Worm (Caenorhabditis elegans) whole organism, late embryonic: ENCODE data around the gene F54F12.2.

Experiments used
- C08G9.2 ChIP-seq: sonication (generic microtip); optimal IDR thresholded peaks from 2 replicates; lab custom pipeline; 2016; ENCODE audit warnings: mild to moderate bottlenecking, missing genetic modification characterization, moderate library complexity, missing compliant biosample characterization
- C38D4.7 ChIP-seq: fragments of 200-800 bp; sonication (Bioruptor generic); optimal IDR thresholded peaks from 2 replicates; lab custom pipeline; 2018; ENCODE audit warnings: mild to moderate bottlenecking, missing genetic modification characterization, moderate library complexity, missing compliant biosample characterization
- F13H6.1 ChIP-seq: sonication (generic microtip); optimal IDR thresholded peaks from 2 replicates; lab custom pipeline; 2016; ENCODE audit warnings: missing genetic modification characterization, missing compliant biosample characterization
- K02D7.2 ChIP-seq: sonication (generic microtip); optimal IDR thresholded peaks from 2 replicates; lab custom pipeline; 2017; ENCODE audit warnings: mild to moderate bottlenecking, missing genetic modification characterization, missing compliant biosample characterization
- K09A11.1 ChIP-seq: sonication (generic microtip); optimal IDR thresholded peaks from 2 replicates; lab custom pipeline; 2017; ENCODE audit warnings: antibody characterized with exemption, mild to moderate bottlenecking, missing genetic modification characterization, missing compliant biosample characterization; ENCODE audit not compliant: insufficient read depth
- T23F11.4 ChIP-seq: fragments of 200-800 bp; sonication (Bioruptor generic); optimal IDR thresholded peaks from 2 replicates; lab custom pipeline; 2018; ENCODE audit warnings: mild to moderate bottlenecking, missing genetic modification characterization, missing compliant biosample characterization
- Y22D7AL.16 ChIP-seq: sonication (generic microtip); optimal IDR thresholded peaks from 2 replicates; lab custom pipeline; 2016; ENCODE audit warnings: missing genetic modification characterization, missing compliant biosample characterization
- ahr-1 ChIP-seq: sonication (generic microtip); optimal IDR thresholded peaks from 2 replicates; lab custom pipeline; 2016; ENCODE audit warnings: missing genetic modification characterization, missing compliant biosample characterization
- ama-1 ChIP-seq: fragments of 150-350 bp; optimal IDR thresholded peaks from 2 replicates; lab custom pipeline; 2014
- ceh-14 ChIP-seq: sonication (generic microtip); optimal IDR thresholded peaks from 2 replicates; lab custom pipeline; 2016; ENCODE audit warnings: missing genotype, missing genetic modification characterization, missing compliant biosample characterization
- ceh-18 ChIP-seq: sonication (generic microtip); optimal IDR thresholded peaks from 2 replicates; lab custom pipeline; 2016; ENCODE audit warnings: missing genetic modification characterization, missing compliant biosample characterization
- ceh-2 ChIP-seq: sonication (generic microtip); optimal IDR thresholded peaks from 2 replicates; lab custom pipeline; 2016; ENCODE audit warnings: missing genotype, missing genetic modification characterization, missing compliant biosample characterization
- ceh-22 ChIP-seq: sonication (generic microtip); optimal IDR thresholded peaks from 2 replicates; lab custom pipeline; 2017; ENCODE audit warnings: missing biosample characterization, missing genetic modification characterization
- ceh-24 ChIP-seq: sonication (generic microtip); optimal IDR thresholded peaks from 2 replicates; lab custom pipeline; 2016; ENCODE audit warnings: mild to moderate bottlenecking, missing genetic modification characterization, missing compliant biosample characterization
- ceh-31 ChIP-seq: sonication (generic microtip); optimal IDR thresholded peaks from 2 replicates; lab custom pipeline; 2016; ENCODE audit warnings: missing genetic modification characterization, missing compliant biosample characterization
- ceh-34 ChIP-seq: sonication (generic microtip); optimal IDR thresholded peaks from 2 replicates; lab custom pipeline; 2016; ENCODE audit warnings: mild to moderate bottlenecking, missing genetic modification characterization, missing compliant biosample characterization
- ceh-48 ChIP-seq: sonication (generic microtip); optimal IDR thresholded peaks from 2 replicates; lab custom pipeline; 2016; ENCODE audit warnings: missing genetic modification characterization, inconsistent platforms, missing compliant biosample characterization
- ceh-9 ChIP-seq: sonication (generic microtip); optimal IDR thresholded peaks from 2 replicates; lab custom pipeline; 2016; ENCODE audit warnings: mild to moderate bottlenecking, missing genetic modification characterization, inconsistent platforms, missing compliant biosample characterization
- dve-1 ChIP-seq: sonication (generic microtip); optimal IDR thresholded peaks from 2 replicates; lab custom pipeline; 2017; ENCODE audit warnings: antibody characterized with exemption, mild to moderate bottlenecking, missing genetic modification characterization, missing compliant biosample characterization
- elt-2 ChIP-seq: sonication (generic microtip); optimal IDR thresholded peaks from 2 replicates; lab custom pipeline; 2016; ENCODE audit warnings: missing genetic modification reagents, missing genetic modification characterization, missing compliant biosample characterization
- elt-4 ChIP-seq: sonication (generic microtip); optimal IDR thresholded peaks from 2 replicates; lab custom pipeline; 2016; ENCODE audit warnings: missing genetic modification characterization, missing compliant biosample characterization
- eyg-1 ChIP-seq: sonication (generic microtip); optimal IDR thresholded peaks from 2 replicates; lab custom pipeline; 2016; ENCODE audit warnings: missing genotype, missing genetic modification characterization, missing compliant biosample characterization
- fax-1 ChIP-seq: sonication (generic microtip); optimal IDR thresholded peaks from 2 replicates; lab custom pipeline; 2016; ENCODE audit warnings: missing genotype, missing genetic modification characterization, missing compliant biosample characterization
- fkh-10 ChIP-seq: fragments of 150-350 bp; optimal IDR thresholded peaks from 2 replicates; lab custom pipeline; 2014; ENCODE audit warnings: missing biosample characterization, missing genetic modification reagents, missing genetic modification characterization
- fkh-6 ChIP-seq: sonication (generic microtip); optimal IDR thresholded peaks from 2 replicates; lab custom pipeline; 2016; ENCODE audit warnings: missing genetic modification characterization, missing compliant biosample characterization
- hlh-8 ChIP-seq: sonication (generic microtip); optimal IDR thresholded peaks from 2 replicates; lab custom pipeline; 2016; ENCODE audit warnings: missing genotype, missing genetic modification characterization, missing compliant biosample characterization
- lin-11 ChIP-seq: fragments of 200-800 bp; sonication (Bioruptor generic); optimal IDR thresholded peaks from 2 replicates; lab custom pipeline; 2018; ENCODE audit warnings: mild to moderate bottlenecking, missing genetic modification characterization, missing compliant biosample characterization
- madf-2 ChIP-seq: sonication (generic microtip); optimal IDR thresholded peaks from 2 replicates; lab custom pipeline; 2017; ENCODE audit warnings: missing genetic modification characterization, missing compliant biosample characterization
- mec-3 ChIP-seq: sonication (generic microtip); optimal IDR thresholded peaks from 2 replicates; lab custom pipeline; 2016; ENCODE audit warnings: borderline replicate concordance, missing genetic modification characterization, missing compliant biosample characterization
- nfya-1 ChIP-seq: sonication (generic microtip); optimal IDR thresholded peaks from 2 replicates; lab custom pipeline; 2017; ENCODE audit warnings: missing genetic modification characterization, mild to moderate bottlenecking, missing compliant biosample characterization, antibody characterized with exemption, moderate library complexity
- nhr-11 ChIP-seq: fragments of 150-350 bp; optimal IDR thresholded peaks from 2 replicates; lab custom pipeline; 2014; ENCODE audit warnings: missing biosample characterization, missing genetic modification characterization
- nhr-232 ChIP-seq: sonication (generic microtip); optimal IDR thresholded peaks from 2 replicates; lab custom pipeline; 2016; ENCODE audit warnings: missing genetic modification characterization, missing compliant biosample characterization
- npax-4 ChIP-seq: sonication (generic microtip); optimal IDR thresholded peaks from 2 replicates; lab custom pipeline; 2016; ENCODE audit warnings: missing genetic modification characterization, missing compliant biosample characterization
- odd-2 ChIP-seq: sonication (generic microtip); optimal IDR thresholded peaks from 2 replicates; lab custom pipeline; 2017; ENCODE audit warnings: antibody characterized with exemption, mild to moderate bottlenecking, missing genetic modification characterization, missing compliant biosample characterization
- pag-3 ChIP-seq: sonication (generic microtip); optimal IDR thresholded peaks from 2 replicates; lab custom pipeline; 2016; ENCODE audit warnings: missing compliant biosample characterization, missing genetic modification characterization, borderline replicate concordance
- pat-9 ChIP-seq: fragments of 200-800 bp; sonication (Bioruptor generic); optimal IDR thresholded peaks from 2 replicates; lab custom pipeline; 2018; ENCODE audit warnings: mild to moderate bottlenecking, missing genetic modification characterization, moderate library complexity, missing compliant biosample characterization
- pha-2 ChIP-seq: sonication (generic microtip); optimal IDR thresholded peaks from 2 replicates; lab custom pipeline; 2017; ENCODE audit warnings: mild to moderate bottlenecking, missing genetic modification characterization, missing compliant biosample characterization
- pqm-1 ChIP-seq: sonication (generic microtip); optimal IDR thresholded peaks from 2 replicates; lab custom pipeline; 2016; ENCODE audit warnings: missing genetic modification characterization, missing compliant biosample characterization
- ref-2 ChIP-seq: sonication (generic microtip); optimal IDR thresholded peaks from 2 replicates; lab custom pipeline; 2016; ENCODE audit warnings: missing genetic modification characterization, missing compliant biosample characterization
- rnt-1 ChIP-seq: sonication (generic microtip); optimal IDR thresholded peaks from 2 replicates; lab custom pipeline; 2016; ENCODE audit warnings: missing genetic modification characterization, missing compliant biosample characterization
- sdc-2 ChIP-seq: sonication (generic microtip); optimal IDR thresholded peaks from 2 replicates; lab custom pipeline; 2016; ENCODE audit warnings: missing genotype, missing genetic modification characterization, missing compliant biosample characterization
- sox-2 ChIP-seq: fragments of 200-800 bp; sonication (Bioruptor generic); IDR thresholded peaks from 2 replicates; pipeline ENCODE4 v1.3.6; 2022; ENCODE audit warnings: missing genetic modification reagents, missing genetic modification characterization, missing compliant biosample characterization
- sox-4 ChIP-seq: sonication (generic microtip); optimal IDR thresholded peaks from 2 replicates; lab custom pipeline; 2017; ENCODE audit warnings: mild to moderate bottlenecking, missing genetic modification characterization, inconsistent platforms, missing compliant biosample characterization
- tbx-7 ChIP-seq: sonication (generic microtip); optimal IDR thresholded peaks from 2 replicates; lab custom pipeline; 2016; ENCODE audit warnings: missing genotype, missing genetic modification characterization, missing compliant biosample characterization
- ttx-3 ChIP-seq: sonication (generic microtip); optimal IDR thresholded peaks from 2 replicates; lab custom pipeline; 2016; ENCODE audit warnings: missing genetic modification reagents, missing genetic modification characterization, missing compliant biosample characterization
- unc-3 ChIP-seq, 2 experiments: fragments of 200-800 bp in 1 of 2; sonication (Bioruptor generic) in 1 of 2; sonication (generic microtip) in 1 of 2; conservative IDR thresholded peaks in 1 of 2; optimal IDR thresholded peaks in 1 of 2; 2 replicates each; pipeline versions ENCODE4 v1.3.6 to Lab custom; 2016 to 2022; ENCODE audit warnings: missing compliant biosample characterization in 2 of 2, missing genetic modification characterization in 2 of 2, missing genetic modification reagents in 1 of 2
- unc-42 ChIP-seq: sonication (generic microtip); optimal IDR thresholded peaks from 2 replicates; lab custom pipeline; 2016; ENCODE audit warnings: missing genotype, missing genetic modification characterization, missing compliant biosample characterization
- unc-55 ChIP-seq: sonication (generic microtip); optimal IDR thresholded peaks from 2 replicates; lab custom pipeline; 2017; ENCODE audit warnings: missing biosample characterization, missing genetic modification reagents, missing genetic modification characterization
- unc-86 ChIP-seq: sonication (generic microtip); optimal IDR thresholded peaks from 2 replicates; lab custom pipeline; 2016; ENCODE audit warnings: missing genetic modification characterization, missing compliant biosample characterization
- zip-5 ChIP-seq: sonication (generic microtip); optimal IDR thresholded peaks from 2 replicates; lab custom pipeline; 2016; ENCODE audit warnings: missing genetic modification characterization, missing compliant biosample characterization

F54F12.2 gene

DNA sequence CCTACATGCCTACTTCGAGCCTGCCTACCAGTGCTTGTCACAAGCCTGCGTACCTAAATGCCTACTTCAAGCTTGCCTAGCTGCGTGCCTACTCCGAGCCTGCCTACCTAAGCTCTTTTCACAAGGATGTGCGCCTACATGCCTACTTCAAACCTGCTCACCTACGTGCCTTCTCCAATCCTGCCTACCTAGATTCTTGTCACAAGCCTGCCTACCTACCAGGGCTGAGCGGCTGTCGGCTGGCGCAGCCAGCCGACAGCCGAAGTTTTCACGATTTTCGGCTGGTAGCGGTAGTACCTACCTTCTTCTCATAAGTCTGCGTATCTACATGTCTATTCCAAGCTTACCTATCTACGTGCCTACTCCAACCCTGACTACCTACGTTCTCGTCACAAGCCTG is 21.9 kb downstream of the F54F12.2 start:
- no peak for TF ChIP-seq pha-2
- TF ChIP-seq madf-2 (tag; lab: Kevin White, UChicago) = peak; percentile 6

ce11 chrIII:13062414-13062965 is 22.7 kb downstream of the F54F12.2 start:
- TF ChIP-seq tbx-7 = peak; percentile 45
- TF ChIP-seq F13H6.1 (tag; lab: Kevin White, UChicago) = peak; percentile 94
- peak; percentile 74 for TF ChIP-seq fax-1 (tag; lab: Kevin White, UChicago)
- TF ChIP-seq sdc-2 (tag; lab: Kevin White, UChicago) = peak; percentile 86
- peak; percentile 75 for TF ChIP-seq T23F11.4 (GFP tag; lab: Kevin White, UChicago)
- peak; percentile 31 for TF ChIP-seq K02D7.2 (tag; lab: Kevin White, UChicago)
- TF ChIP-seq lin-11 = peak; percentile 31
- TF ChIP-seq ama-1 = peak; percentile 66
- peak; percentile 54 for TF ChIP-seq ceh-48 (tag; lab: Kevin White, UChicago)
- no peak for TF ChIP-seq pqm-1 (tag; lab: Kevin White, UChicago)
- no peak for TF ChIP-seq ceh-9 (tag; lab: Kevin White, UChicago)
- no peak for TF ChIP-seq K09A11.1 (tag; lab: Kevin White, UChicago)
- no peak for TF ChIP-seq fkh-6 (tag; lab: Kevin White, UChicago)
- peak; percentile 37 for TF ChIP-seq ttx-3
- no peak for TF ChIP-seq C38D4.7
- peak; percentile 99 for TF ChIP-seq ceh-18 (tag; lab: Kevin White, UChicago)
- TF ChIP-seq ref-2 = peak; percentile 95
- peak; percentile 51 for TF ChIP-seq pag-3 (tag; lab: Kevin White, UChicago)
- peak; percentile 96 for TF ChIP-seq ceh-31 (tag; lab: Kevin White, UChicago)
- no peak for TF ChIP-seq sox-4 (tag; lab: Kevin White, UChicago)
- peak; percentile 68 for TF ChIP-seq ahr-1 (tag; lab: Kevin White, UChicago)
- no peak for TF ChIP-seq mec-3 (tag; lab: Kevin White, UChicago)
- TF ChIP-seq unc-55 = peak; percentile 96
- peak; percentile 86 for TF ChIP-seq ceh-2 (tag; lab: Kevin White, UChicago)
- peak; percentile 96 for TF ChIP-seq rnt-1 (tag; lab: Kevin White, UChicago)
- TF ChIP-seq C08G9.2 (tag; lab: Kevin White, UChicago) = peak; percentile 64
- peak; percentile 84 for TF ChIP-seq ceh-14 (tag; lab: Kevin White, UChicago)
- peak; percentile 96 for TF ChIP-seq ceh-22
- TF ChIP-seq ceh-24 (tag; lab: Kevin White, UChicago) = no peak
- peak; percentile 14 for TF ChIP-seq Y22D7AL.16 (tag; lab: Kevin White, UChicago)
- TF ChIP-seq unc-3 (GFP tag; conservative IDR thresholded peaks at IDR 0.05; lab: Robert Waterston, UW) = no peak
- peak; percentile 79 for TF ChIP-seq unc-3 (tag; optimal IDR thresholded peaks at IDR 0.05; lab: Kevin White, UChicago)
- peak; percentile 96 for TF ChIP-seq ceh-34 (tag; lab: Kevin White, UChicago)
- peak; percentile 58 for TF ChIP-seq dve-1 (tag; lab: Kevin White, UChicago)
- no peak for TF ChIP-seq nhr-11 (tag; lab: Kevin White, UChicago)
- peak; percentile 35 for TF ChIP-seq nhr-232 (tag; lab: Kevin White, UChicago)
- peak; percentile 74 for TF ChIP-seq unc-86 (tag; lab: Kevin White, UChicago)
- TF ChIP-seq pha-2 = peak; percentile 87
- peak; percentile 79 for TF ChIP-seq unc-42
- no peak for TF ChIP-seq zip-5 (tag; lab: Kevin White, UChicago)
- TF ChIP-seq fkh-10 (GFP tag; lab: Kevin White, UChicago) = peak; percentile 23
- peak; percentile 13 for TF ChIP-seq elt-2 (tag; lab: Kevin White, UChicago)
- peak; percentile 63 for TF ChIP-seq pat-9 (tag; lab: Kevin White, UChicago)
- no peak for TF ChIP-seq elt-4 (tag; lab: Kevin White, UChicago)
- peak; percentile 74 for TF ChIP-seq hlh-8
- peak; percentile 92 for TF ChIP-seq sox-2 (GFP tag; lab: Robert Waterston, UW)
- peak; percentile 99 for TF ChIP-seq nfya-1
- no peak for TF ChIP-seq npax-4 (tag; lab: Kevin White, UChicago)
- peak; percentile 16 for TF ChIP-seq odd-2 (tag; lab: Kevin White, UChicago)
- TF ChIP-seq eyg-1 (tag; lab: Kevin White, UChicago) = peak; percentile 48
